Fruit fly (Drosophila melanogaster): ENCODE measurements around the gene Skel.
A peak's percentile ranks its signal among the peaks of the same experiment; 100 is the strongest.

Gene Skel

DNA sequence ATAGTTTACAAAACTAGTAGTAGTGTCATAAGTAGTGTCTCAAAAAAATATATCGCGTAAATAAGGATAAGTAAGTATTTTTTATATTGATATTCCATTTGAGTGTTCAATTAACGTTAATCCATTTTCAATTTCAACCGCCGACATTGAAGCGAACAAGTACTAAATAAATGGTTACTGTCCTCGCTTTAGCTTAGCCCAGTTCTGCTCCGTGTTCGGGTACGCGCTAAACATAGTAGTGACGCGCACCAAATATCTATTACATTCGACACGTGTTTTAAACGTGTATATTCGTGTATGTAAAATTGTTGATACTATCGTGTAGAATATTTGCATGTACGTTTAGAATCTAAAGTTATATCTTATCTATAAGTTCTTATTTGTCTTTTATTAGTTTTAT, 11.6 kb upstream of the Skel start:
- TF ChIP-seq Eip75B (GFP tag; optimal IDR thresholded peaks at IDR 0.05), result no peak
- peak; percentile 37 for TF ChIP-seq topi (GFP tag; optimal IDR thresholded peaks at IDR 0.05)
- TF ChIP-seq CG8119 (GFP tag; IDR thresholded peaks at IDR 0.05), result no peak
- TF ChIP-seq CG1621 (tag; optimal IDR thresholded peaks at IDR 0.05), result no peak
- TF ChIP-seq cyc (GFP tag; optimal IDR thresholded peaks at IDR 0.05), result no peak
- peak; percentile 17 for TF ChIP-seq CG3032 (tag; optimal IDR thresholded peaks at IDR 0.05)
- TF ChIP-seq ss (GFP tag; optimal IDR thresholded peaks at IDR 0.05), result no peak
- peak; percentile 65 for TF ChIP-seq Eip78C (GFP tag)
- peak; percentile 10 for TF ChIP-seq esn (GFP tag; optimal IDR thresholded peaks at IDR 0.05)
- TF ChIP-seq Hr4 (GFP tag; optimal IDR thresholded peaks at IDR 0.05), result no peak
- peak; percentile 1 for TF ChIP-seq CG31627 (GFP tag; optimal IDR thresholded peaks at IDR 0.05)
- no peak for TF ChIP-seq CG34406 (GFP tag; optimal IDR thresholded peaks at IDR 0.05)

dm6 chr3R:10677245-10677902, 9.4 kb upstream of the Skel start, which contains the start of gene CG6465:
Gene CG6465 (minus strand): TSS chr3R:10677251.
- TF ChIP-seq Eip78C (GFP tag), result peak; percentile 53
- no peak for TF ChIP-seq pdm3 (GFP tag; optimal IDR thresholded peaks at IDR 0.05)
- 0 out of 3 replicates have a peak, but pooled peaks have one; percentile 13 for TF ChIP-seq eg (GFP tag; IDR thresholded peaks at IDR 0.05)
- peak; percentile 61 for TF ChIP-seq fkh (GFP tag; optimal IDR thresholded peaks at IDR 0.05)
- no peak for TF ChIP-seq CG32006 (GFP tag; optimal IDR thresholded peaks at IDR 0.05)
- peak; percentile 55 for TF ChIP-seq svp (GFP tag)
- no peak for TF ChIP-seq CG10669 (GFP tag; optimal IDR thresholded peaks at IDR 0.05)
- no peak for TF ChIP-seq Eip75B (GFP tag; optimal IDR thresholded peaks at IDR 0.05)
- no peak for TF ChIP-seq Hr39 (GFP tag; optimal IDR thresholded peaks at IDR 0.05)

DNA sequence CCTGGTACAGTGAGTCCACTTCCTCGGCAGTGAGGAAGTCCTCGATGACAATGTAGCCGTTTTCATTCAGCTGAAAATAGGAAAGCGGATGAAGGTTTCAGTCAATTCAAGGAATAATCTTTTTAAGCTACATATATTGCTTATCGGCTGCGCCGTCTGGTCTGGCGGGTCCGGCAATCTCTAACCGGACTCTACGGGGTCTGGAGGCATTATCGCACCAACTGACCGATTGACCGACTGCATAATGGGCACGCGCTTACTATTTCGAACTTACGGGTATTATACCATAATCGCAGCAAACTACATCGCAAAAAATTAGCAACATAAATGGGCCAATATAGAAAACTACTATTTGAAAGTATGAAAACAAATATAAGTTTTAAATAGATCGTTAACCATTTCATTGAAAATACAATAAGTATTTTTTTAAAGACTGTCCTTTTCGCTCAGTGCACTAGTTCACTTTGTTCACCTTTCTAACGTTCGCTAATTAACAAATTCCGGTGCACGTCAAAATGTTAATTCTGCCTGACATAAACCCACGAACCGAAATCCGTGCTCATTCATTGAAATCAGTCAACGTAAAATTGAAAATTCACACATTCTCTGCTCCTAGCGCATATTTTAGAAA, 7.7 kb upstream of the Skel start:
- TF ChIP-seq Lpt (GFP tag; optimal IDR thresholded peaks at IDR 0.05) (no peak), svp (GFP tag) (peak; percentile 80), CG6792 (GFP tag; optimal IDR thresholded peaks at IDR 0.05) (no peak), CG11294 (GFP tag; IDR thresholded peaks at IDR 0.05) (no peak), dac (GFP tag; optimal IDR thresholded peaks at IDR 0.05) (no peak), CG6276 (GFP tag; optimal IDR thresholded peaks at IDR 0.05) (no peak), CG10631 (GFP tag; optimal IDR thresholded peaks at IDR 0.05) (no peak), fd85E (GFP tag; optimal IDR thresholded peaks at IDR 0.05) (no peak), Hr39 (GFP tag; optimal IDR thresholded peaks at IDR 0.05) (no peak), eg (GFP tag; IDR thresholded peaks at IDR 0.05) (peak; percentile 39; the same call in 1 of the 3 replicates)

DNA sequence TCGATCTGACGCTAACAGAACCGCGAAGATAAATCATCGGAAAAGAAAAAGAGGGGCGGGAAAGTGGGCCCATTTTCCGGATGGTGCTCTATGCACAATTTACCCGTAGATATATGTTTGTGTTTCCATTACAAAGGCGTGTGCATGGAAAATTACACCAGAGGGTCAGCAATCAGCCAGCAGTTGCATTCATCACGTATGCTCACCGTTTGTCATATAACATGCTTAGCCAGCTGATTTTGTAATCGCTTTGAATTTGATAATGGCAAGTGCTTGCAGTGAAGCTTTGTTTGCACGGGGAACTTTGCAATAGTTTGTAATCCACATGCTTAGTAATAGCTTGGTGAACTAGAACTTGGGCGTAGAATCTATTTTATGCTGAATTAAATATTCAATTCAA, 6.8 kb upstream of the Skel start:
- TF ChIP-seq CG34406 (GFP tag; optimal IDR thresholded peaks at IDR 0.05) (no peak), acj6 (GFP tag; optimal IDR thresholded peaks at IDR 0.05) (no peak), CG8119 (GFP tag; IDR thresholded peaks at IDR 0.05) (no peak), Hr38 (GFP tag; optimal IDR thresholded peaks at IDR 0.05) (no peak), svp (GFP tag) (peak; percentile 50)

dm6 chr3R:10680825-10681681, 5.7 kb upstream of the Skel start, which contains the start of gene Phyhd1:
Gene Phyhd1 (minus strand): TSS chr3R:10680925.
- TF ChIP-seq CG34406 (GFP tag; optimal IDR thresholded peaks at IDR 0.05) (peak; percentile 85), Eip78C (GFP tag) (peak; percentile 98), Smox (GFP tag; optimal IDR thresholded peaks at IDR 0.05) (peak; percentile 70), Gug (GFP tag; IDR thresholded peaks at IDR 0.05) (peak; percentile 74), ss (GFP tag; optimal IDR thresholded peaks at IDR 0.05) (peak; percentile 55 to 57), CG8632 (GFP tag; optimal IDR thresholded peaks at IDR 0.05) (peak; percentile 82), Hr39 (GFP tag; optimal IDR thresholded peaks at IDR 0.05) (peak; percentile 87), svp (GFP tag) (peak; percentile 90), Sox14 (GFP tag; optimal IDR thresholded peaks at IDR 0.05) (peak; percentile 89), CG6808 (GFP tag; optimal IDR thresholded peaks at IDR 0.05) (peak; percentile 54), CG16779 (tag; optimal IDR thresholded peaks at IDR 0.05) (peak; percentile 66), Sox102F (GFP tag; optimal IDR thresholded peaks at IDR 0.05) (peak; percentile 81), CG11762 (GFP tag; optimal IDR thresholded peaks at IDR 0.05; ENCODE audit: insufficient read depth) (peak; percentile 80), CG15336 (GFP tag; IDR thresholded peaks at IDR 0.05) (peak; percentile 90), cyc (GFP tag; optimal IDR thresholded peaks at IDR 0.05) (peak; percentile 86), achi (GFP tag; optimal IDR thresholded peaks at IDR 0.05) (peak; percentile 84), CG11902 (GFP tag; optimal IDR thresholded peaks at IDR 0.05) (peak; percentile 79), CG9139 (GFP tag; optimal IDR thresholded peaks at IDR 0.05) (peak; percentile 34), CG6163 (GFP tag; IDR thresholded peaks at IDR 0.05) (peak; percentile 89)
